Worm (Caenorhabditis elegans): ENCODE data around the gene clec-239.

DNA sequence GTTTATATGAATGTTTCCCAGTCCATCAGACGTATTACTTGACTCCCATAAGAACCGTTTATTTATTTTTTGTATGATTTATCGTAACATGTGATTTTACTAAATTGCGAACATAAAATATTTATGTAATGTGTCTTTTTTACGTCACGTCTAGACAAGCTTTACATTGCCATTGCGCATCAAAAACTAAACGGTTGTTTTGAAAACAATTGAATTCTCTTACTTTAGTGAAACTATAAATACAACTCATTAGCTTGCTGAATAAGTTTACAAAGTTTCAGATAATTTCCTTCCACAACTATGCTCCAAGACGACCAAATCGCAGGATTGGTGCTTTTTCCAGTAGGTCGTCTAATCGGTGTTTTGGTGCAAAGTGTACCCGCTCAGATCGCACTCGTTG is 18.6 kb downstream of the clec-239 start, which contains the start of gene srx-54:
- TF ChIP-seq nhr-11 (tag; optimal IDR thresholded peaks at IDR 0.05) (no peak), unc-42 (tag; optimal IDR thresholded peaks at IDR 0.05) (no peak), ceh-18 (tag; optimal IDR thresholded peaks at IDR 0.05) (no peak), nfya-1 (tag; optimal IDR thresholded peaks at IDR 0.05) (no peak), elt-2 (tag; optimal IDR thresholded peaks at IDR 0.05) (no peak), pqm-1 (tag; optimal IDR thresholded peaks at IDR 0.05) (no peak), unc-86 (tag; optimal IDR thresholded peaks at IDR 0.05) (no peak), sdc-2 (tag; optimal IDR thresholded peaks at IDR 0.05) (no peak)
